Fruit fly (Drosophila melanogaster) whole organism, wandering third instar larva: ENCODE data around the gene obst-H.

Experiments used
- Abd-B ChIP-seq: fragments of >200 bp; optimal IDR thresholded peaks from 2 replicates; lab custom pipeline; 2017; ENCODE audit warnings: missing biosample characterization, missing genetic modification characterization
- CG32264 ChIP-seq: fragments of 200-800 bp; sonication (Bioruptor generic); optimal IDR thresholded peaks from 2 replicates; lab custom pipeline; 2016; ENCODE audit warnings: missing biosample characterization, missing genetic modification characterization
- CG9705 ChIP-seq: fragments of 200-800 bp; sonication (Bioruptor generic); optimal IDR thresholded peaks from 2 replicates; lab custom pipeline; 2018; ENCODE audit warnings: missing biosample characterization, mild to moderate bottlenecking, missing genetic modification characterization
- CrebA ChIP-seq: fragments of 200-800 bp; sonication (Bioruptor generic); optimal IDR thresholded peaks from 2 replicates; lab custom pipeline; 2016; ENCODE audit warnings: missing biosample characterization, mild to moderate bottlenecking, missing genetic modification characterization, borderline replicate concordance
- Dfd ChIP-seq: fragments of >200 bp; optimal IDR thresholded peaks from 2 replicates; lab custom pipeline; 2017; ENCODE audit warnings: missing biosample characterization, missing genetic modification characterization
- Dif ChIP-seq: fragments of 200-275, 200-300 bp; sonication (Bioruptor generic); optimal IDR thresholded peaks from 2 replicates; lab custom pipeline; 2018; ENCODE audit warnings: missing biosample characterization, missing genetic modification characterization; ENCODE audit not compliant: partially characterized antibody
- GATAd ChIP-seq: sonication (Bioruptor generic); optimal IDR thresholded peaks from 2 replicates; lab custom pipeline; 2016; ENCODE audit warnings: missing biosample characterization, missing genetic modification characterization
- HLH106 ChIP-seq: fragments of 200-800 bp; optimal IDR thresholded peaks from 3 replicates; lab custom pipeline; 2019; ENCODE audit warnings: missing biosample characterization, mild to moderate bottlenecking, missing genetic modification characterization, moderate library complexity
- Hnf4 ChIP-seq: fragments of 200-800 bp; sonication (Bioruptor generic); optimal IDR thresholded peaks from 2 replicates; lab custom pipeline; 2016; ENCODE audit warnings: missing biosample characterization, mild to moderate bottlenecking, missing genetic modification characterization
- Hr78 ChIP-seq: fragments of >200 bp; optimal IDR thresholded peaks from 2 replicates; lab custom pipeline; 2017; ENCODE audit warnings: missing biosample characterization, missing genetic modification characterization
- Hr83 ChIP-seq: fragments of 200-300 bp; sonication (Bioruptor generic); optimal IDR thresholded peaks from 2 replicates; lab custom pipeline; 2016; ENCODE audit warnings: missing biosample characterization, mild to moderate bottlenecking, missing genetic modification characterization, moderate library complexity; ENCODE audit not compliant: poor library complexity, severe bottlenecking
- Jra ChIP-seq: sonication (Bioruptor generic); optimal IDR thresholded peaks from 2 replicates; lab custom pipeline; 2016; ENCODE audit warnings: missing biosample characterization, missing genetic modification characterization
- Mio ChIP-seq: sonication (Bioruptor generic); optimal IDR thresholded peaks from 2 replicates; lab custom pipeline; 2016; ENCODE audit warnings: missing biosample characterization, missing genetic modification characterization
- Myc ChIP-seq: fragments of >200 bp; optimal IDR thresholded peaks from 2 replicates; lab custom pipeline; 2017
- N ChIP-seq: fragments of >200 bp; optimal IDR thresholded peaks from 2 replicates; lab custom pipeline; 2018; ENCODE audit warnings: missing biosample characterization, missing external identifiers, missing genetic modification characterization
- OdsH ChIP-seq: fragments of 200-800 bp; sonication (Bioruptor generic); optimal IDR thresholded peaks from 2 replicates; lab custom pipeline; 2016; ENCODE audit warnings: missing biosample characterization, mild to moderate bottlenecking, missing genetic modification characterization
- Rel ChIP-seq, 2 experiments: fragments of 200-800 bp; sonication (Bioruptor generic) in 1 of 2; optimal IDR thresholded peaks; 2 replicates in 1 of 2; 3 replicates in 1 of 2; lab custom pipeline; 2016 to 2019; ENCODE audit warnings: mild to moderate bottlenecking in 2 of 2, missing biosample characterization in 2 of 2, missing genetic modification characterization in 2 of 2, moderate library complexity in 1 of 2
- Sp1 ChIP-seq: fragments of 200-800 bp; sonication (Bioruptor generic); optimal IDR thresholded peaks from 3 replicates; lab custom pipeline; 2019; ENCODE audit warnings: missing biosample characterization, mild to moderate bottlenecking, missing genetic modification characterization, moderate library complexity
- Vsx2 ChIP-seq: fragments of 200-300, 225-300 bp; sonication (Bioruptor generic); optimal IDR thresholded peaks from 2 replicates; lab custom pipeline; 2018; ENCODE audit warnings: missing biosample characterization, missing genetic modification characterization; ENCODE audit not compliant: partially characterized antibody
- br ChIP-seq: fragments of 200-800 bp; sonication (Bioruptor generic); optimal IDR thresholded peaks from 2 replicates; lab custom pipeline; 2016; ENCODE audit warnings: missing biosample characterization, missing genetic modification characterization
- brk ChIP-seq: fragments of 200-800 bp; sonication (Bioruptor generic); optimal IDR thresholded peaks from 2 replicates; lab custom pipeline; 2016; ENCODE audit warnings: missing biosample characterization, mild to moderate bottlenecking, missing genetic modification characterization
- dl ChIP-seq, 2 experiments: fragments of 175-275, 200-275 bp in 1 of 2; fragments of 200-275 bp in 1 of 2; sonication (Bioruptor generic); optimal IDR thresholded peaks; lab custom pipeline; 2018; ENCODE audit warnings: mild to moderate bottlenecking in 2 of 2, missing biosample characterization in 2 of 2, missing genetic modification characterization in 2 of 2, moderate library complexity in 2 of 2; ENCODE audit not compliant: partially characterized antibody in 2 of 2, insufficient read depth in 1 of 2
- dmrt93B ChIP-seq: fragments of 200-800 bp; sonication (Bioruptor generic); optimal IDR thresholded peaks from 2 replicates; lab custom pipeline; 2018; ENCODE audit warnings: missing biosample characterization, mild to moderate bottlenecking, missing genetic modification characterization
- dsf ChIP-seq: sonication (Bioruptor generic); optimal IDR thresholded peaks from 2 replicates; lab custom pipeline; 2016; ENCODE audit warnings: missing biosample characterization, missing genetic modification characterization, borderline replicate concordance
- ey ChIP-seq: fragments of 200-800 bp; sonication (Bioruptor generic); optimal IDR thresholded peaks from 2 replicates; lab custom pipeline; 2016; ENCODE audit warnings: missing biosample characterization, missing genetic modification characterization
- foxo ChIP-seq, 2 experiments: fragments of 200-800 bp; sonication (Bioruptor generic); optimal IDR thresholded peaks; 2 replicates in 1 of 2; 3 replicates in 1 of 2; lab custom pipeline; 2016 to 2017; ENCODE audit warnings: missing biosample characterization in 2 of 2, missing genetic modification characterization in 2 of 2
- fru ChIP-seq: fragments of 200-800 bp; sonication (Bioruptor generic); optimal IDR thresholded peaks from 3 replicates; lab custom pipeline; 2016; ENCODE audit warnings: missing biosample characterization, mild to moderate bottlenecking, missing genetic modification characterization
- h ChIP-seq: fragments of 200-800 bp; sonication (Bioruptor generic); optimal IDR thresholded peaks from 3 replicates; lab custom pipeline; 2016; ENCODE audit warnings: missing biosample characterization, mild to moderate bottlenecking, missing genetic modification characterization
- jim ChIP-seq: fragments of 175-275, 200-325 bp; sonication (Bioruptor generic); optimal IDR thresholded peaks from 2 replicates; lab custom pipeline; 2016; ENCODE audit warnings: missing biosample characterization, mild to moderate bottlenecking, missing genetic modification characterization
- lola ChIP-seq: fragments of >200 bp; optimal IDR thresholded peaks from 2 replicates; lab custom pipeline; 2017; ENCODE audit warnings: missing biosample characterization, missing genetic modification characterization
- pan ChIP-seq: fragments of >200 bp; optimal IDR thresholded peaks from 2 replicates; lab custom pipeline; 2017
- psq ChIP-seq: fragments of 200-800 bp; sonication (Bioruptor generic); optimal IDR thresholded peaks from 3 replicates; lab custom pipeline; 2017; ENCODE audit warnings: missing biosample characterization, mild to moderate bottlenecking, missing genetic modification characterization, moderate library complexity
- rgr ChIP-seq: fragments of 200-800 bp; sonication (Bioruptor generic); optimal IDR thresholded peaks from 3 replicates; lab custom pipeline; 2016; ENCODE audit warnings: missing biosample characterization, mild to moderate bottlenecking, missing genetic modification characterization
- sage ChIP-seq: fragments of 200-800 bp; sonication (Bioruptor generic); optimal IDR thresholded peaks from 2 replicates; lab custom pipeline; 2016; ENCODE audit warnings: missing biosample characterization, mild to moderate bottlenecking, missing genetic modification characterization
- sv ChIP-seq: fragments of 200-800 bp; sonication (Bioruptor generic); optimal IDR thresholded peaks from 3 replicates; lab custom pipeline; 2016; ENCODE audit warnings: missing biosample characterization, missing genetic modification characterization
- tai ChIP-seq: sonication (Bioruptor generic); optimal IDR thresholded peaks from 2 replicates; lab custom pipeline; 2016; ENCODE audit warnings: missing biosample characterization, missing genetic modification characterization
- usp ChIP-seq: fragments of >200 bp; optimal IDR thresholded peaks from 2 replicates; lab custom pipeline; 2017; ENCODE audit warnings: missing biosample characterization, missing genetic modification characterization
- woc ChIP-seq: sonication (Bioruptor generic); optimal IDR thresholded peaks from 2 replicates; lab custom pipeline; 2016; ENCODE audit warnings: missing biosample characterization, mild to moderate bottlenecking, missing genetic modification characterization

The obst-H gene

dm6 chr3L:15532368-15533030, 3.5 kb upstream of the obst-H start:
- TF ChIP-seq GATAd (GFP tag; lab: Kevin White, UChicago) (no peak), Hr78 (GFP tag; lab: Kevin White, UChicago) (no peak), brk (GFP tag; lab: Kevin White, UChicago) (peak; percentile 5), Hr83 (peak; percentile 28), Hnf4 (GFP tag; lab: Kevin White, UChicago) (no peak), Myc (no peak), woc (GFP tag; lab: Kevin White, UChicago) (peak; percentile 37), Dfd (GFP tag; lab: Kevin White, UChicago) (no peak), pan (lab: Kevin White, UChicago) (no peak), Mio (no peak), N (GFP tag; lab: Kevin White, UChicago) (no peak), ey (GFP tag; lab: Kevin White, UChicago) (peak; percentile 36), tai (GFP tag; lab: Kevin White, UChicago) (peak; percentile 42), psq (peak; percentile 21), dmrt93B (peak; percentile 67), CG32264 (peak; percentile 13), Jra (peak; percentile 25), Vsx2 (GFP tag; lab: Kevin White, UChicago) (no peak), sage (peak; percentile 68), Sp1 (GFP tag; lab: Kevin White, UChicago) (peak; percentile 26), dl (GFP tag; optimal IDR thresholded peaks at IDR 0.05; lab: Kevin White, UChicago; ENCODE audit: insufficient read depth in 1 of 2, partially characterized antibody in 2 of 2) (peak; percentile 58 to 72), CG9705 (GFP tag; lab: Kevin White, UChicago) (no peak), jim (GFP tag; lab: Kevin White, UChicago) (no peak), Dif (GFP tag; lab: Kevin White, UChicago) (peak; percentile 89), Rel (GFP tag; optimal IDR thresholded peaks at IDR 0.05; lab: Kevin White, UChicago) (peak; percentile 90), Rel (tag; optimal IDR thresholded peaks at IDR 0.05; lab: Kevin White, UChicago) (peak; percentile 97), fru (GFP tag; lab: Kevin White, UChicago) (peak; percentile 62), usp (GFP tag; lab: Kevin White, UChicago) (no peak), foxo (GFP tag; optimal IDR thresholded peaks at IDR 0.05; lab: Kevin White, UChicago) (peak in 1 of 2 experiments; percentile 53), OdsH (GFP tag; lab: Kevin White, UChicago) (no peak), dsf (GFP tag; lab: Kevin White, UChicago) (no peak), Abd-B (GFP tag; lab: Kevin White, UChicago) (no peak), br (peak; percentile 21), rgr (GFP tag; lab: Kevin White, UChicago) (peak; percentile 23), HLH106 (tag; lab: Kevin White, UChicago) (peak; percentile 71), h (peak; percentile 55), CrebA (GFP tag; lab: Kevin White, UChicago) (peak; percentile 63), lola (GFP tag; lab: Kevin White, UChicago) (no peak), sv (no peak)

- no peak for TF ChIP-seq lola (GFP tag; lab: Kevin White, UChicago)
- no peak for TF ChIP-seq CrebA (GFP tag; lab: Kevin White, UChicago)
- TF ChIP-seq CG9705 (GFP tag; lab: Kevin White, UChicago), result no peak
- TF ChIP-seq dl (GFP tag; optimal IDR thresholded peaks at IDR 0.05; lab: Kevin White, UChicago; ENCODE audit: insufficient read depth in 1 of 2, partially characterized antibody in 2 of 2), result no peak
- no peak for TF ChIP-seq CG32264
- TF ChIP-seq Abd-B (GFP tag; lab: Kevin White, UChicago), result no peak
- no peak for TF ChIP-seq fru (GFP tag; lab: Kevin White, UChicago)
- no peak for TF ChIP-seq dmrt93B
- no peak for TF ChIP-seq HLH106 (tag; lab: Kevin White, UChicago)
- no peak for TF ChIP-seq woc (GFP tag; lab: Kevin White, UChicago)
- TF ChIP-seq sv, result no peak
- TF ChIP-seq sage, result no peak
- no peak for TF ChIP-seq Hnf4 (GFP tag; lab: Kevin White, UChicago)
- TF ChIP-seq Dif (GFP tag; lab: Kevin White, UChicago), result no peak
- TF ChIP-seq tai (GFP tag; lab: Kevin White, UChicago), result no peak
- TF ChIP-seq Myc, result no peak
- TF ChIP-seq Hr83, result no peak
- TF ChIP-seq OdsH (GFP tag; lab: Kevin White, UChicago), result no peak
- no peak for TF ChIP-seq jim (GFP tag; lab: Kevin White, UChicago)
- no peak for TF ChIP-seq N (GFP tag; lab: Kevin White, UChicago)
These were observed 2.6 kb upstream of the obst-H start, which contains the start of gene CG43248 for dm6 chr3L:15531423-15532325. CG43248 (minus strand) TSS chr3L:15531473.
